Worm (Caenorhabditis elegans) whole organism, L4 larva: ENCODE measurements around the gene math-20.

Experiments
- F44E2.7 ChIP-seq: fragments of 200-800 bp; sonication (Bioruptor generic); IDR thresholded peaks from 2 replicates; pipeline ENCODE4 v2.1.2; 2022; ENCODE audit warnings: missing genetic modification characterization, missing compliant biosample characterization
- daf-12 ChIP-seq: fragments of 150-350 bp; optimal IDR thresholded peaks from 2 replicates; lab custom pipeline; 2014; ENCODE audit warnings: missing biosample characterization, missing genetic modification reagents, missing genetic modification characterization
- lin-1 ChIP-seq: fragments of 200-800 bp; sonication (Bioruptor generic); IDR thresholded peaks from 2 replicates; pipeline ENCODE4 v1.3.6; 2022; ENCODE audit warnings: missing genetic modification reagents, missing genetic modification characterization, missing compliant biosample characterization
- madf-9 ChIP-seq: fragments of 200-800 bp; sonication (Bioruptor generic); conservative IDR thresholded peaks from 2 replicates; pipeline ENCODE4 v1.3.6; 2022; ENCODE audit warnings: missing genetic modification reagents, missing genetic modification characterization, missing compliant biosample characterization
- tra-1 ChIP-seq: fragments of 200-800 bp; sonication (Bioruptor generic); IDR thresholded peaks from 2 replicates; pipeline ENCODE4 v1.3.6; 2022; ENCODE audit warnings: missing genetic modification reagents, missing genetic modification characterization, missing compliant biosample characterization
- unc-130 ChIP-seq: sonication (generic microtip); optimal IDR thresholded peaks from 2 replicates; lab custom pipeline; 2016; ENCODE audit warnings: missing genetic modification reagents, missing genetic modification characterization, missing compliant biosample characterization
- ztf-11 ChIP-seq: fragments of 150-350 bp; optimal IDR thresholded peaks from 2 replicates; lab custom pipeline; 2014; ENCODE audit warnings: missing biosample characterization, missing genetic modification characterization

DNA sequence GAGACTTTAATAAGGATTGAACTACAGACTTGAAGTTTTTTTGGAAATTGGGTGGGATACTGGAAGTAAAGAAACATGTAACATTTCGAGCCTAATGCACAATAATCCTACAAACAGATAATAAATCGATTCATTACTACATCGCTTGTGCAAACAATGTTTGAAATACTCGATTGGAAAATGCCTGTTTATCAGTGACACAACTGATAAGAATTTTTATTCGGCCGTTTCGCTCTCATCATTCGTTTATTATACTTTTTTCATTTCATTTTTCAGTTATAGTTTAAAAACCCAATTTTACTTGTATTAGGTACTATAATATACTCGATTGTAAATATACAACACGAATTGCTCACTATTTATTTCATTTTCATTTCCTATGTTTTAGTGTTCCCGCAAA, 593 bp upstream of the math-20 start:
- no peak for TF ChIP-seq F44E2.7 (GFP tag; lab: Robert Waterston, UW)
- TF ChIP-seq unc-130: no peak
- no peak for TF ChIP-seq lin-1
- TF ChIP-seq daf-12 (tag; lab: Kevin White, UChicago): no peak
- no peak for TF ChIP-seq madf-9 (GFP tag; lab: Robert Waterston, UW)
- no peak for TF ChIP-seq tra-1 (GFP tag; lab: Robert Waterston, UW)
- no peak for TF ChIP-seq ztf-11 (tag; lab: Kevin White, UChicago)
